Worm (Caenorhabditis elegans) whole organism, mixed stage, embryonic: Measurements from ENCODE around the gene srbc-66.

ENCODE experiments used
- bed-3 ChIP-seq: fragments of 200-800 bp; sonication (Bioruptor generic); optimal IDR thresholded peaks from 3 replicates; lab custom pipeline; 2018; ENCODE audit warnings: mild to moderate bottlenecking, missing genetic modification characterization, moderate library complexity, missing compliant biosample characterization
- ceh-83 ChIP-seq: fragments of 200-800 bp; sonication (Bioruptor generic); optimal IDR thresholded peaks from 2 replicates; lab custom pipeline; 2018; ENCODE audit warnings: mild to moderate bottlenecking, missing genetic modification characterization, missing compliant biosample characterization
- ham-2 ChIP-seq: fragments of 200-800 bp; sonication (Bioruptor generic); optimal IDR thresholded peaks from 2 replicates; lab custom pipeline; 2018; ENCODE audit warnings: mild to moderate bottlenecking, missing genetic modification characterization, missing compliant biosample characterization
- lin-13 ChIP-seq: fragments of 150-350 bp; optimal IDR thresholded peaks from 2 replicates; lab custom pipeline; 2014; ENCODE audit warnings: missing biosample characterization, missing genetic modification characterization
- nhr-237 ChIP-seq: fragments of 150-350 bp; optimal IDR thresholded peaks from 2 replicates; lab custom pipeline; 2014; ENCODE audit warnings: missing biosample characterization, missing genetic modification characterization
- sem-2 ChIP-seq: fragments of 200-800 bp; sonication (Bioruptor generic); optimal IDR thresholded peaks from 2 replicates; lab custom pipeline; 2018; ENCODE audit warnings: mild to moderate bottlenecking, missing genetic modification characterization, missing compliant biosample characterization
- snpc-4 ChIP-seq: fragments of 150-350 bp; optimal IDR thresholded peaks from 2 replicates; lab custom pipeline; 2014; ENCODE audit warnings: missing biosample characterization, missing genetic modification characterization
- sptf-1 ChIP-seq: sonication (generic microtip); optimal IDR thresholded peaks from 2 replicates; lab custom pipeline; 2017; ENCODE audit warnings: mild to moderate bottlenecking, missing genetic modification characterization, moderate library complexity, missing compliant biosample characterization
- unc-120 ChIP-seq: sonication (generic microtip); optimal IDR thresholded peaks from 2 replicates; lab custom pipeline; 2017; ENCODE audit warnings: missing genetic modification characterization, missing compliant biosample characterization; ENCODE audit not compliant: poor library complexity, severe bottlenecking
- unc-39 ChIP-seq: fragments of 150-350 bp; optimal IDR thresholded peaks from 2 replicates; lab custom pipeline; 2014; ENCODE audit warnings: missing biosample characterization, missing genetic modification characterization
- unc-62 ChIP-seq: fragments of 150-350 bp; optimal IDR thresholded peaks from 2 replicates; lab custom pipeline; 2014; ENCODE audit warnings: missing biosample characterization, missing genetic modification reagents, missing genetic modification characterization

- TF ChIP-seq unc-39 (no peak), unc-120 (tag; lab: Kevin White, UChicago) (no peak), ham-2 (GFP tag; lab: Kevin White, UChicago) (no peak), unc-62 (GFP tag; lab: Kevin White, UChicago) (no peak), snpc-4 (tag; lab: Kevin White, UChicago) (no peak), ceh-83 (GFP tag; lab: Kevin White, UChicago) (no peak), lin-13 (tag; lab: Kevin White, UChicago) (no peak), bed-3 (no peak), sem-2 (GFP tag; lab: Kevin White, UChicago) (no peak), sptf-1 (tag; lab: Kevin White, UChicago) (no peak), nhr-237 (tag; lab: Kevin White, UChicago) (no peak)
Observed at ce11 chrV:3512381-3512780, 18.1 kb upstream of the srbc-66 start, which contains the start of gene str-226.
